Fruit fly (Drosophila melanogaster) whole organism, embryonic: ENCODE data around the gene Drsl1.
A peak's percentile ranks its signal among the peaks of the same experiment; 100 is the strongest.

ENCODE experiments used
- Antp ChIP-seq: fragments of 200-800 bp; sonication (Bioruptor generic); optimal IDR thresholded peaks from 3 replicates; lab custom pipeline; 2016; ENCODE audit warnings: missing biosample characterization, missing genetic modification characterization
- CG10959 ChIP-seq: fragments of 200-800 bp; sonication (Bioruptor generic); IDR thresholded peaks from 2 replicates; pipeline ENCODE4 v1.3.6; 2022; ENCODE audit warnings: missing biosample characterization, missing genetic modification characterization
- CG11247 ChIP-seq: fragments of 200-800 bp; sonication (Bioruptor generic); IDR thresholded peaks from 2 replicates; pipeline ENCODE4 v1.3.6; 2022; ENCODE audit warnings: missing biosample characterization, missing genetic modification characterization
- CG12219 ChIP-seq: fragments of 200-800 bp; sonication (Bioruptor generic); optimal IDR thresholded peaks from 3 replicates; lab custom pipeline; 2018; ENCODE audit warnings: missing biosample characterization, mild to moderate bottlenecking, missing genetic modification characterization
- CG12769 ChIP-seq: fragments of 200-800 bp; sonication (Bioruptor generic); optimal IDR thresholded peaks from 2 replicates; lab custom pipeline; 2019; ENCODE audit warnings: missing biosample characterization, mild to moderate bottlenecking, missing genetic modification characterization, moderate library complexity
- CG14441 ChIP-seq: fragments of 200-800 bp; sonication (Bioruptor generic); IDR thresholded peaks from 2 replicates; pipeline ENCODE4 v1.3.6; 2022; ENCODE audit warnings: missing biosample characterization, missing genetic modification characterization
- CG14710 ChIP-seq: fragments of 200-800 bp; sonication (Bioruptor generic); optimal IDR thresholded peaks from 3 replicates; lab custom pipeline; 2019; ENCODE audit warnings: missing biosample characterization, mild to moderate bottlenecking, missing genetic modification characterization, moderate library complexity
- CG16863 ChIP-seq: fragments of 200-800 bp; sonication (Bioruptor generic); optimal IDR thresholded peaks from 3 replicates; lab custom pipeline; 2016; ENCODE audit warnings: missing biosample characterization, missing genetic modification characterization
- CG18011 ChIP-seq: fragments of 200-800 bp; sonication (Bioruptor generic); optimal IDR thresholded peaks from 2 replicates; lab custom pipeline; 2017; ENCODE audit warnings: missing biosample characterization, missing genetic modification characterization, mild to moderate bottlenecking, moderate library complexity, missing genotype
- CG18764 ChIP-seq: fragments of 200-800 bp; sonication (Bioruptor generic); optimal IDR thresholded peaks from 3 replicates; lab custom pipeline; 2016; ENCODE audit warnings: missing biosample characterization, missing genetic modification characterization
- CG5245 ChIP-seq: fragments of 200-800 bp; sonication (Bioruptor generic); optimal IDR thresholded peaks from 3 replicates; lab custom pipeline; 2016; ENCODE audit warnings: missing biosample characterization, missing genetic modification characterization
- CG7839 ChIP-seq: fragments of 200-800 bp; sonication (Bioruptor generic); optimal IDR thresholded peaks from 3 replicates; lab custom pipeline; 2018; ENCODE audit warnings: missing biosample characterization, mild to moderate bottlenecking, missing genetic modification characterization, moderate library complexity
- CG8924 ChIP-seq: fragments of 200-800 bp; optimal IDR thresholded peaks from 3 replicates; lab custom pipeline; 2019; ENCODE audit warnings: missing biosample characterization, mild to moderate bottlenecking, missing genetic modification characterization, moderate library complexity
- CHES-1-like ChIP-seq: fragments of 200-800 bp; sonication (Bioruptor generic); optimal IDR thresholded peaks from 2 replicates; lab custom pipeline; 2016; ENCODE audit warnings: missing biosample characterization, missing genetic modification characterization
- Dip3 ChIP-seq: fragments of 200-800 bp; sonication (Bioruptor generic); optimal IDR thresholded peaks from 3 replicates; lab custom pipeline; 2016; ENCODE audit warnings: missing biosample characterization, missing genetic modification characterization
- E2f2 ChIP-seq: fragments of 200-800 bp; sonication (Bioruptor generic); IDR thresholded peaks from 2 replicates; pipeline ENCODE4 v1.3.6; 2022; ENCODE audit warnings: missing biosample characterization, missing genetic modification characterization
- ERR ChIP-seq: fragments of 200-800 bp; sonication (Bioruptor generic); optimal IDR thresholded peaks from 2 replicates; lab custom pipeline; 2016; ENCODE audit warnings: missing biosample characterization, missing genetic modification characterization
- Eip74EF ChIP-seq, 2 experiments: fragments of 200-800 bp in 1 of 2; fragments of >200 bp in 1 of 2; sonication (Bioruptor generic) in 1 of 2; optimal IDR thresholded peaks; 2 replicates each; lab custom pipeline; 2017 to 2019; ENCODE audit warnings: missing biosample characterization in 2 of 2, missing genetic modification characterization in 2 of 2, mild to moderate bottlenecking in 1 of 2, moderate library complexity in 1 of 2
- Fer1 ChIP-seq: fragments of 200-800 bp; sonication (Bioruptor generic); optimal IDR thresholded peaks from 2 replicates; lab custom pipeline; 2017; ENCODE audit warnings: missing biosample characterization, mild to moderate bottlenecking, missing genetic modification characterization
- Fer3 ChIP-seq: fragments of 200-800 bp; sonication (Bioruptor generic); optimal IDR thresholded peaks from 2 replicates; lab custom pipeline; 2018; ENCODE audit warnings: missing biosample characterization, mild to moderate bottlenecking, missing genetic modification characterization, moderate library complexity
- Gsc ChIP-seq: fragments of 200-800 bp; sonication (Bioruptor generic); IDR thresholded peaks from 2 replicates; pipeline ENCODE4 v1.3.6; 2022; ENCODE audit warnings: missing biosample characterization, missing genetic modification characterization
- HLH4C ChIP-seq: fragments of 200-800 bp; sonication (Bioruptor generic); IDR thresholded peaks from 3 replicates; pipeline ENCODE4 v1.3.6; 2022; ENCODE audit warnings: missing biosample characterization, missing genetic modification characterization; ENCODE audit not compliant: partially characterized antibody
- Hsf ChIP-seq: fragments of 200-800 bp; sonication (Bioruptor generic); optimal IDR thresholded peaks from 3 replicates; lab custom pipeline; 2016; ENCODE audit warnings: missing biosample characterization, missing genetic modification characterization
- Max ChIP-seq: fragments of 200-800 bp; sonication (Bioruptor generic); optimal IDR thresholded peaks from 2 replicates; lab custom pipeline; 2016; ENCODE audit warnings: missing biosample characterization, mild to moderate bottlenecking, missing genetic modification characterization
- NFAT ChIP-seq: fragments of 200-800 bp; sonication (Bioruptor generic); IDR thresholded peaks from 2 replicates; pipeline ENCODE4 v1.3.6; 2022; ENCODE audit warnings: missing biosample characterization, missing genetic modification characterization
- Poxn ChIP-seq: fragments of 200-800 bp; sonication (Bioruptor generic); IDR thresholded peaks from 2 replicates; pipeline ENCODE4 v1.3.6; 2022; ENCODE audit warnings: missing biosample characterization, missing genetic modification characterization
- aop ChIP-seq: fragments of 200-800 bp; sonication (Bioruptor generic); IDR thresholded peaks from 2 replicates; pipeline ENCODE4 v1.3.6; 2022; ENCODE audit warnings: missing biosample characterization, missing genetic modification characterization
- bigmax ChIP-seq: fragments of 200-800 bp; sonication (Bioruptor generic); optimal IDR thresholded peaks from 2 replicates; lab custom pipeline; 2018; ENCODE audit warnings: missing biosample characterization, mild to moderate bottlenecking, missing genetic modification characterization
- br ChIP-seq: fragments of >200 bp; optimal IDR thresholded peaks from 2 replicates; lab custom pipeline; 2017
- corto ChIP-seq: fragments of 200-800 bp; sonication (Bioruptor generic); optimal IDR thresholded peaks from 2 replicates; lab custom pipeline; 2016; ENCODE audit warnings: missing biosample characterization, mild to moderate bottlenecking, missing genetic modification characterization, moderate library complexity
- dmrt11E ChIP-seq: fragments of 200-800 bp; sonication (Bioruptor generic); optimal IDR thresholded peaks from 3 replicates; lab custom pipeline; 2018; ENCODE audit warnings: missing biosample characterization, mild to moderate bottlenecking, missing genetic modification characterization, moderate library complexity
- ftz-f1 ChIP-seq: fragments of 200-800 bp; sonication (Bioruptor generic); optimal IDR thresholded peaks from 2 replicates; lab custom pipeline; 2016; ENCODE audit warnings: missing biosample characterization, missing genetic modification characterization
- gcm2 ChIP-seq: fragments of 200-800 bp; sonication (Bioruptor generic); optimal IDR thresholded peaks from 2 replicates; lab custom pipeline; 2016; ENCODE audit warnings: missing biosample characterization, missing genetic modification characterization
- grn ChIP-seq: fragments of 200-800 bp; sonication (Bioruptor generic); optimal IDR thresholded peaks from 3 replicates; lab custom pipeline; 2017; ENCODE audit warnings: missing biosample characterization, missing genetic modification characterization
- hth ChIP-seq: fragments of >200 bp; optimal IDR thresholded peaks from 2 replicates; lab custom pipeline; 2017; ENCODE audit warnings: inconsistent platforms
- kni ChIP-seq: fragments of 200-800 bp; sonication (Bioruptor generic); optimal IDR thresholded peaks from 3 replicates; lab custom pipeline; 2017; ENCODE audit warnings: mild to moderate bottlenecking, missing biosample characterization, missing genetic modification reagents, missing genetic modification characterization
- lilli ChIP-seq: fragments of 200-800 bp; sonication (Bioruptor generic); optimal IDR thresholded peaks from 3 replicates; lab custom pipeline; 2016; ENCODE audit warnings: missing biosample characterization, missing genetic modification characterization
- lola ChIP-seq, 3 experiments: fragments of >200 bp in 2 of 3; fragments of 200-800 bp in 1 of 3; sonication (Bioruptor generic) in 1 of 3; optimal IDR thresholded peaks; 2 replicates each; lab custom pipeline; 2017 to 2019; ENCODE audit warnings: missing biosample characterization in 3 of 3, missing genetic modification characterization in 3 of 3, mild to moderate bottlenecking in 1 of 3, moderate library complexity in 1 of 3
- oc ChIP-seq: fragments of 200-800 bp; sonication (Bioruptor generic); optimal IDR thresholded peaks from 2 replicates; lab custom pipeline; 2018; ENCODE audit warnings: missing biosample characterization, mild to moderate bottlenecking, missing genetic modification characterization, moderate library complexity
- onecut ChIP-seq: fragments of 200-800 bp; sonication (Bioruptor generic); IDR thresholded peaks from 2 replicates; pipeline ENCODE4 v1.3.6; 2022; ENCODE audit warnings: missing biosample characterization, missing genetic modification characterization
- pita ChIP-seq: fragments of 200-800 bp; sonication (Bioruptor generic); optimal IDR thresholded peaks from 2 replicates; lab custom pipeline; 2017; ENCODE audit warnings: missing biosample characterization, mild to moderate bottlenecking, missing genetic modification characterization
- ro ChIP-seq: fragments of 200-800 bp; sonication (Bioruptor generic); IDR thresholded peaks from 2 replicates; pipeline ENCODE4 v1.3.6; 2022; ENCODE audit warnings: missing biosample characterization, missing genetic modification characterization
- sd ChIP-seq: fragments of 200-800 bp; sonication (Bioruptor generic); optimal IDR thresholded peaks from 3 replicates; lab custom pipeline; 2018; ENCODE audit warnings: missing biosample characterization, mild to moderate bottlenecking, missing genetic modification characterization, moderate library complexity
- sisA ChIP-seq: fragments of 200-800 bp; sonication (Bioruptor generic); IDR thresholded peaks from 2 replicates; pipeline ENCODE4 v1.3.6; 2022; ENCODE audit warnings: missing biosample characterization, missing genetic modification characterization
- sna ChIP-seq: fragments of 200-800 bp; sonication (Bioruptor generic); IDR thresholded peaks from 2 replicates; pipeline ENCODE4 v1.3.6; 2022; ENCODE audit warnings: missing biosample characterization, missing genetic modification characterization; ENCODE audit not compliant: partially characterized antibody
- trh ChIP-seq: fragments of 200-800 bp; sonication (Bioruptor generic); optimal IDR thresholded peaks from 2 replicates; lab custom pipeline; 2016; ENCODE audit warnings: missing biosample characterization, missing genetic modification characterization
- unc-4 ChIP-seq: fragments of 200-800 bp; sonication (Bioruptor generic); IDR thresholded peaks from 2 replicates; pipeline ENCODE4 v1.3.6; 2022; ENCODE audit warnings: missing biosample characterization, missing genetic modification characterization; ENCODE audit not compliant: partially characterized antibody
- vvl ChIP-seq: fragments of 200-800 bp; sonication (Bioruptor generic); IDR thresholded peaks from 2 replicates; pipeline ENCODE4 v1.3.6; 2022; ENCODE audit warnings: missing biosample characterization, missing genetic modification characterization
- wdn ChIP-seq: fragments of 200-800 bp; sonication (Bioruptor generic); IDR thresholded peaks from 2 replicates; pipeline ENCODE4 v1.3.6; 2022; ENCODE audit warnings: missing biosample characterization, missing genetic modification characterization

Gene Drsl1

dm6 chr3L:3319992-3320732 lies 15.4 kb downstream of the Drsl1 start (continued):
- no peak for TF ChIP-seq CHES-1-like (GFP tag; lab: Kevin White, UChicago)
- TF ChIP-seq CG14710 = no peak
- no peak for TF ChIP-seq kni (GFP tag; lab: Kevin White, UChicago)
- no peak for TF ChIP-seq CG5245
- TF ChIP-seq CG12219 (GFP tag; lab: Kevin White, UChicago) = peak; percentile 2
- no peak for TF ChIP-seq Poxn (GFP tag; lab: Robert Waterston, UW)
- peak; percentile 43 for TF ChIP-seq CG12769 (tag; lab: Kevin White, UChicago)
- no peak for TF ChIP-seq unc-4
- peak; percentile 21 for TF ChIP-seq CG18764 (GFP tag; lab: Kevin White, UChicago)
- peak; percentile 12 for TF ChIP-seq CG8924 (tag; lab: Kevin White, UChicago)
- TF ChIP-seq sisA (GFP tag; lab: Robert Waterston, UW) = 0 out of 2 replicates have a peak, but pooled peaks have one; percentile 18
- no peak for TF ChIP-seq CG16863 (GFP tag; lab: Kevin White, UChicago)
- peak; percentile 17 for TF ChIP-seq Fer3 (tag; lab: Kevin White, UChicago)
- TF ChIP-seq lola (GFP tag; optimal IDR thresholded peaks at IDR 0.05; lab: Kevin White, UChicago) = no peak
- TF ChIP-seq E2f2 (GFP tag; lab: Robert Waterston, UW) = peak; percentile 7; the same call in 1 of the 2 replicates
- TF ChIP-seq ftz-f1 (GFP tag; lab: Kevin White, UChicago) = peak; percentile 78
- peak; percentile 43; the same call in 1 of the 2 replicates for TF ChIP-seq CG14441
- no peak for TF ChIP-seq sna (GFP tag; lab: Robert Waterston, UW)
- TF ChIP-seq NFAT (GFP tag; lab: Robert Waterston, UW) = 0 out of 2 replicates have a peak, but pooled peaks have one; percentile 30
- TF ChIP-seq Hsf (GFP tag; lab: Kevin White, UChicago) = peak; percentile 14
- TF ChIP-seq ro (GFP tag; lab: Robert Waterston, UW) = no peak
- TF ChIP-seq onecut (GFP tag; lab: Robert Waterston, UW) = peak; percentile 15; the same call in 1 of the 2 replicates
- TF ChIP-seq ERR (GFP tag; lab: Kevin White, UChicago) = peak; percentile 57

dm6 chr3L:3319223-3319643 lies 16.4 kb downstream of the Drsl1 start, which contains the start of the genes PIG-C, CG12016 and Dpm2:
Gene PIG-C, minus strand, starts transcription at chr3L:3319232.
Gene CG12016, plus strand, starts transcription at chr3L:3319555.
Gene Dpm2, plus strand, starts transcription at chr3L:3319555.
- TF ChIP-seq trh (GFP tag; lab: Kevin White, UChicago) (peak; percentile 28), lilli (GFP tag; lab: Kevin White, UChicago) (peak; percentile 89), HLH4C (GFP tag; lab: Robert Waterston, UW) (peak; percentile 95), Fer1 (peak; percentile 56), corto (GFP tag; lab: Kevin White, UChicago) (peak; percentile 50), br (no peak), CG7839 (tag; lab: Kevin White, UChicago) (no peak), bigmax (GFP tag; lab: Kevin White, UChicago) (no peak), sd (tag; lab: Kevin White, UChicago) (no peak), Antp (GFP tag; lab: Kevin White, UChicago) (peak; percentile 71), CG10959 (0 out of 2 replicates have a peak, but pooled peaks have one; percentile 23), Max (GFP tag; lab: Kevin White, UChicago) (peak; percentile 66), oc (tag; lab: Kevin White, UChicago) (no peak), vvl (GFP tag; lab: Robert Waterston, UW) (peak; percentile 61), Dip3 (GFP tag; lab: Kevin White, UChicago) (peak; percentile 48), CG8924 (tag; lab: Kevin White, UChicago) (no peak), dmrt11E (tag; lab: Kevin White, UChicago) (peak; percentile 43), pita (GFP tag; lab: Kevin White, UChicago) (no peak), CG18011 (peak; percentile 30), grn (GFP tag; lab: Kevin White, UChicago) (no peak), CG11247 (GFP tag; lab: Robert Waterston, UW) (peak; percentile 70), hth (lab: Kevin White, UChicago) (no peak), wdn (GFP tag; lab: Robert Waterston, UW) (peak; percentile 52; the same call in 1 of the 2 replicates), aop (no peak), Eip74EF (GFP tag; optimal IDR thresholded peaks at IDR 0.05; lab: Kevin White, UChicago) (no peak), Gsc (no peak), gcm2 (GFP tag; lab: Kevin White, UChicago) (no peak)
